Fruit fly (Drosophila melanogaster) whole organism, prepupa: Measurements from ENCODE around the gene foi.
A peak's percentile ranks its signal among the peaks of the same experiment; 100 is the strongest.

ENCODE experiments used
- Blimp-1 ChIP-seq: fragments of 200-800 bp; sonication (Bioruptor generic); optimal IDR thresholded peaks from 3 replicates; lab custom pipeline; 2017; ENCODE audit warnings: missing biosample characterization, missing genetic modification characterization, mild to moderate bottlenecking, moderate library complexity, missing genetic modification reagents
- CG10631 ChIP-seq: fragments of 200-800 bp; sonication (Bioruptor generic); optimal IDR thresholded peaks from 2 replicates; lab custom pipeline; 2016; ENCODE audit warnings: missing biosample characterization, missing genetic modification characterization
- CG10669 ChIP-seq: fragments of 200-800 bp; sonication (Bioruptor generic); optimal IDR thresholded peaks from 3 replicates; lab custom pipeline; 2018; ENCODE audit warnings: missing biosample characterization, mild to moderate bottlenecking, missing genetic modification characterization, moderate library complexity
- CG11294 ChIP-seq: fragments of 200-800 bp; sonication (Bioruptor generic); IDR thresholded peaks from 2 replicates; pipeline ENCODE4 v1.3.6; 2022; ENCODE audit warnings: missing biosample characterization, missing genetic modification characterization
- CG11762 ChIP-seq: fragments of 200-800 bp; sonication (Bioruptor generic); optimal IDR thresholded peaks from 3 replicates; lab custom pipeline; 2016; ENCODE audit warnings: missing biosample characterization, missing genetic modification characterization; ENCODE audit not compliant: insufficient read depth
- CG11902 ChIP-seq: fragments of 200-800 bp; sonication (Bioruptor generic); optimal IDR thresholded peaks from 3 replicates; lab custom pipeline; 2016; ENCODE audit warnings: missing biosample characterization, missing genetic modification characterization
- CG15336 ChIP-seq: fragments of 200-800 bp; sonication (Bioruptor generic); IDR thresholded peaks from 2 replicates; pipeline ENCODE4 v1.3.6; 2022; ENCODE audit warnings: missing biosample characterization, missing genetic modification characterization
- CG1621 ChIP-seq: fragments of 200-800 bp; sonication (Bioruptor generic); optimal IDR thresholded peaks from 3 replicates; lab custom pipeline; 2018; ENCODE audit warnings: missing biosample characterization, mild to moderate bottlenecking, missing genetic modification characterization
- CG16779 ChIP-seq: fragments of 200-800 bp; sonication (Bioruptor generic); optimal IDR thresholded peaks from 3 replicates; lab custom pipeline; 2017; ENCODE audit warnings: missing biosample characterization, mild to moderate bottlenecking, missing genetic modification characterization
- CG3032 ChIP-seq: fragments of 200-800 bp; optimal IDR thresholded peaks from 2 replicates; lab custom pipeline; 2019; ENCODE audit warnings: missing biosample characterization, mild to moderate bottlenecking, missing genetic modification characterization, moderate library complexity
- CG32006 ChIP-seq: fragments of 200-800 bp; sonication (Bioruptor generic); optimal IDR thresholded peaks from 3 replicates; lab custom pipeline; 2017; ENCODE audit warnings: missing biosample characterization, mild to moderate bottlenecking, missing genetic modification characterization
- CG34406 ChIP-seq: fragments of 200-800 bp; sonication (Bioruptor generic); optimal IDR thresholded peaks from 3 replicates; lab custom pipeline; 2016; ENCODE audit warnings: missing biosample characterization, missing genetic modification characterization
- CG3919 ChIP-seq: fragments of 200-800 bp; sonication (Bioruptor generic); optimal IDR thresholded peaks from 3 replicates; lab custom pipeline; 2016; ENCODE audit warnings: missing biosample characterization, missing genetic modification characterization
- CG4318 ChIP-seq: fragments of 200-800 bp; sonication (Bioruptor generic); optimal IDR thresholded peaks from 3 replicates; lab custom pipeline; 2017; ENCODE audit warnings: missing biosample characterization, mild to moderate bottlenecking, missing genetic modification characterization
- CG6163 ChIP-seq: fragments of 200-800 bp; sonication (Bioruptor generic); IDR thresholded peaks from 3 replicates; pipeline ENCODE4 v1.3.6; 2022; ENCODE audit warnings: missing biosample characterization, missing genetic modification characterization
- CG6276 ChIP-seq: fragments of 200-800 bp; sonication (Bioruptor generic); optimal IDR thresholded peaks from 2 replicates; lab custom pipeline; 2017; ENCODE audit warnings: missing biosample characterization, mild to moderate bottlenecking, missing genetic modification characterization
- CG6854 ChIP-seq: fragments of 200-800 bp; sonication (Bioruptor generic); optimal IDR thresholded peaks from 2 replicates; lab custom pipeline; 2017; ENCODE audit warnings: missing biosample characterization, mild to moderate bottlenecking, missing genetic modification characterization
- CG7368 ChIP-seq: fragments of 200-800 bp; sonication (Bioruptor generic); optimal IDR thresholded peaks from 3 replicates; lab custom pipeline; 2016; ENCODE audit warnings: missing biosample characterization, missing genetic modification characterization
- CG8119 ChIP-seq: fragments of 200-800 bp; sonication (Bioruptor generic); IDR thresholded peaks from 3 replicates; pipeline ENCODE4 v1.3.6; 2022; ENCODE audit warnings: missing biosample characterization, missing genetic modification characterization
- CG9139 ChIP-seq: fragments of 200-800 bp; sonication (Bioruptor generic); optimal IDR thresholded peaks from 3 replicates; lab custom pipeline; 2017; ENCODE audit warnings: missing biosample characterization, mild to moderate bottlenecking, missing genetic modification characterization
- Eip75B ChIP-seq: fragments of 200-800 bp; sonication (Bioruptor generic); optimal IDR thresholded peaks from 3 replicates; lab custom pipeline; 2016; ENCODE audit warnings: missing biosample characterization, missing genetic modification characterization
- Eip78C ChIP-seq: fragments of 200-800 bp; sonication (Bioruptor generic); peaks from one replicate; lab custom pipeline; 2016; ENCODE audit warnings: missing biosample characterization, missing genetic modification characterization
- Eip93F ChIP-seq: fragments of 200-800 bp; sonication (Bioruptor generic); optimal IDR thresholded peaks from 2 replicates; lab custom pipeline; 2016; ENCODE audit warnings: missing biosample characterization, mild to moderate bottlenecking, missing genetic modification characterization
- Ets21C ChIP-seq: fragments of 200-800 bp; sonication (Bioruptor generic); optimal IDR thresholded peaks from 3 replicates; lab custom pipeline; 2016; ENCODE audit warnings: missing biosample characterization, missing genetic modification characterization
- Ets96B ChIP-seq: fragments of 200-800 bp; optimal IDR thresholded peaks from 2 replicates; lab custom pipeline; 2019; ENCODE audit warnings: missing biosample characterization, mild to moderate bottlenecking, missing genetic modification characterization, moderate library complexity
- Gug ChIP-seq: fragments of 200-800 bp; sonication (Bioruptor generic); IDR thresholded peaks from 2 replicates; pipeline ENCODE4 v1.3.6; 2022; ENCODE audit warnings: missing biosample characterization, missing genetic modification characterization
- Hr38 ChIP-seq: sonication (Bioruptor generic); optimal IDR thresholded peaks from 2 replicates; lab custom pipeline; 2016; ENCODE audit warnings: missing biosample characterization, missing genetic modification characterization
- Hr39 ChIP-seq: fragments of 200-800 bp; sonication (Bioruptor generic); optimal IDR thresholded peaks from 2 replicates; lab custom pipeline; 2016; ENCODE audit warnings: missing biosample characterization, missing genetic modification characterization
- Met ChIP-seq: fragments of 200-800 bp; sonication (Bioruptor generic); optimal IDR thresholded peaks from 3 replicates; lab custom pipeline; 2016; ENCODE audit warnings: missing biosample characterization, missing genetic modification characterization
- OdsH ChIP-seq: fragments of 200-800 bp; sonication (Bioruptor generic); optimal IDR thresholded peaks from 3 replicates; lab custom pipeline; 2016; ENCODE audit warnings: missing biosample characterization, missing genetic modification characterization
- Sox14 ChIP-seq: fragments of 200-800 bp; sonication (Bioruptor generic); optimal IDR thresholded peaks from 3 replicates; lab custom pipeline; 2016; ENCODE audit warnings: missing biosample characterization, missing genetic modification characterization
- Sox15 ChIP-seq: fragments of 200-800 bp; sonication (Bioruptor generic); optimal IDR thresholded peaks from 3 replicates; lab custom pipeline; 2016; ENCODE audit warnings: missing biosample characterization, missing genetic modification characterization
- achi ChIP-seq: fragments of 200-800 bp; sonication (Bioruptor generic); optimal IDR thresholded peaks from 3 replicates; lab custom pipeline; 2016; ENCODE audit warnings: missing biosample characterization, missing genetic modification characterization
- acj6 ChIP-seq: fragments of 200-800 bp; sonication (Bioruptor generic); optimal IDR thresholded peaks from 3 replicates; lab custom pipeline; 2016; ENCODE audit warnings: missing biosample characterization, missing genetic modification characterization
- dsx ChIP-seq: fragments of 200-800 bp; optimal IDR thresholded peaks from 3 replicates; lab custom pipeline; 2019; ENCODE audit warnings: missing biosample characterization, mild to moderate bottlenecking, missing genetic modification characterization, moderate library complexity; ENCODE audit not compliant: poor library complexity, severe bottlenecking
- eg ChIP-seq: fragments of 200-800 bp; sonication (Bioruptor generic); IDR thresholded peaks from 3 replicates; pipeline ENCODE4 v1.3.6; 2022; ENCODE audit warnings: missing biosample characterization, missing genetic modification characterization
- esn ChIP-seq: fragments of 200-800 bp; sonication (Bioruptor generic); optimal IDR thresholded peaks from 2 replicates; lab custom pipeline; 2016; ENCODE audit warnings: missing biosample characterization, mild to moderate bottlenecking, missing genetic modification characterization, moderate library complexity
- fd59A ChIP-seq: fragments of 200-800 bp; sonication (Bioruptor generic); optimal IDR thresholded peaks from 2 replicates; lab custom pipeline; 2017; ENCODE audit warnings: missing biosample characterization, mild to moderate bottlenecking, missing genetic modification characterization, missing genetic modification reagents
- fd85E ChIP-seq: fragments of 200-800 bp; sonication (Bioruptor generic); optimal IDR thresholded peaks from 3 replicates; lab custom pipeline; 2016; ENCODE audit warnings: missing biosample characterization, missing genetic modification characterization
- fkh ChIP-seq: fragments of 200-800 bp; sonication (Bioruptor generic); optimal IDR thresholded peaks from 3 replicates; lab custom pipeline; 2017; ENCODE audit warnings: missing biosample characterization, mild to moderate bottlenecking, missing genetic modification characterization, moderate library complexity
- lz ChIP-seq: fragments of 200-800 bp; sonication (Bioruptor generic); optimal IDR thresholded peaks from 3 replicates; lab custom pipeline; 2016; ENCODE audit warnings: missing biosample characterization, missing genetic modification characterization
- net ChIP-seq: fragments of 200-800 bp; sonication (Bioruptor generic); optimal IDR thresholded peaks from 3 replicates; lab custom pipeline; 2016; ENCODE audit warnings: missing biosample characterization, missing genetic modification characterization
- ss ChIP-seq, 2 experiments: fragments of 200-800 bp; sonication (Bioruptor generic); optimal IDR thresholded peaks; 2 replicates in 1 of 2; 3 replicates in 1 of 2; lab custom pipeline; 2017 to 2018; ENCODE audit warnings: mild to moderate bottlenecking in 2 of 2, missing biosample characterization in 2 of 2, missing genetic modification characterization in 2 of 2, moderate library complexity in 1 of 2
- svp ChIP-seq: fragments of 200-800 bp; sonication (Bioruptor generic); peaks from one replicate; lab custom pipeline; 2016; ENCODE audit warnings: missing biosample characterization, missing genetic modification characterization
- topi ChIP-seq: fragments of 200-800 bp; sonication (Bioruptor generic); optimal IDR thresholded peaks from 3 replicates; lab custom pipeline; 2016; ENCODE audit warnings: missing biosample characterization, missing genetic modification characterization
- vri ChIP-seq: fragments of 200-800 bp; sonication (Bioruptor generic); optimal IDR thresholded peaks from 3 replicates; lab custom pipeline; 2016; ENCODE audit warnings: missing biosample characterization, mild to moderate bottlenecking, missing genetic modification characterization

foi gene

DNA sequence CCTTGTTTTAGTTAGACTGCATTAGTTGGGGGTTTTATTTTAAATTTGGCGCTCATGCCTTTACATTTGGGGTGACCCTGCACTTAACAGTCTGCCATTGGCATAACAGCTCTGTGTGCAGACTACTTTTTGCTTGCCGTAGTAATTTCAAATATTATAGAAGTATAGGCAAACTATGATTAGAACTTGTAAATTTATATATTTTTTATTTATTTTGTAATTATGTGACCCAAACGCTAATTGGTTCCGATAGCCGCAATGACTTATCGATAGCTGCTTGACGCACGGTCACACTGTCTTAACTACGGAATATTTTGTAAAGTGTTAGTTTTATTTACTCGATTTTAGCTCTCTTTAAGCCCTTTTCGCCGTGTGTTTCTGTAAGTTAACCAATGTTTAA, 19.7 kb downstream of the foi start, which contains the start of gene rhea (continued):
- TF ChIP-seq vri (no peak), lz (peak; percentile 6), Gug (GFP tag; lab: Robert Waterston, UW) (no peak), acj6 (GFP tag; lab: Kevin White, UChicago) (peak; percentile 32), net (no peak), CG11294 (GFP tag; lab: Robert Waterston, UW) (no peak), dsx (GFP tag; lab: Kevin White, UChicago) (peak; percentile 18)

- TF ChIP-seq ss (GFP tag; optimal IDR thresholded peaks at IDR 0.05; lab: Kevin White, UChicago) (peak in 1 of 2 experiments; percentile 2), Sox14 (GFP tag; lab: Kevin White, UChicago) (no peak), Eip78C (GFP tag; lab: Kevin White, UChicago) (peak; percentile 41), svp (GFP tag; lab: Kevin White, UChicago) (peak; percentile 91), CG11294 (GFP tag; lab: Robert Waterston, UW) (no peak)
- TF ChIP-seq, all 60 proteins: peak for 3
These were observed 20.4 kb downstream of the foi start for dm6 chr3L:8545473-8545872.

dm6 chr3L:8546355-8546771, 21.3 kb downstream of the foi start:
- TF ChIP-seq topi (GFP tag; lab: Kevin White, UChicago) (peak; percentile 16), achi (peak; percentile 1), CG9139 (GFP tag; lab: Kevin White, UChicago) (peak; percentile 85), Eip93F (GFP tag; lab: Kevin White, UChicago) (peak; percentile 71), Hr38 (no peak), CG3032 (tag; lab: Kevin White, UChicago) (peak; percentile 15), Met (GFP tag; lab: Kevin White, UChicago) (peak; percentile 39), CG6854 (GFP tag; lab: Kevin White, UChicago) (peak; percentile 79), CG34406 (peak; percentile 10), CG11762 (peak; percentile 12), CG11902 (GFP tag; lab: Kevin White, UChicago) (no peak), Blimp-1 (GFP tag; lab: Kevin White, UChicago) (no peak), CG16779 (tag; lab: Kevin White, UChicago) (peak; percentile 57), CG10631 (no peak), CG6163 (GFP tag; lab: Robert Waterston, UW) (peak; percentile 75), eg (GFP tag; lab: Robert Waterston, UW) (peak; percentile 61; the same call in 2 of the 3 replicates), net (peak; percentile 68), Ets96B (tag; lab: Kevin White, UChicago) (peak; percentile 7), Sox14 (GFP tag; lab: Kevin White, UChicago) (peak; percentile 78), CG3919 (GFP tag; lab: Kevin White, UChicago) (peak; percentile 64), fd59A (GFP tag; lab: Kevin White, UChicago) (no peak), CG4318 (GFP tag; lab: Kevin White, UChicago) (no peak), esn (GFP tag; lab: Kevin White, UChicago) (peak; percentile 35), Eip75B (peak; percentile 32), CG7368 (GFP tag; lab: Kevin White, UChicago) (peak; percentile 14), CG1621 (peak; percentile 41), OdsH (no peak), svp (GFP tag; lab: Kevin White, UChicago) (peak; percentile 82), fd85E (GFP tag; lab: Kevin White, UChicago) (peak; percentile 45), CG32006 (no peak), fkh (GFP tag; lab: Kevin White, UChicago) (peak; percentile 92), Eip78C (GFP tag; lab: Kevin White, UChicago) (peak; percentile 75), CG8119 (GFP tag; lab: Robert Waterston, UW) (peak; percentile 70), Hr39 (no peak), dsx (GFP tag; lab: Kevin White, UChicago) (peak; percentile 57), vri (peak; percentile 65), Sox15 (GFP tag; lab: Kevin White, UChicago) (no peak), Ets21C (GFP tag; lab: Kevin White, UChicago) (no peak), ss (GFP tag; optimal IDR thresholded peaks at IDR 0.05; lab: Kevin White, UChicago) (peak; percentile 56 to 67), CG6276 (GFP tag; lab: Kevin White, UChicago) (peak; percentile 49), CG15336 (GFP tag; lab: Robert Waterston, UW) (peak; percentile 64; the same call in 1 of the 2 replicates), CG10669 (GFP tag; lab: Kevin White, UChicago) (peak; percentile 2), acj6 (GFP tag; lab: Kevin White, UChicago) (no peak)
